Fruit fly (Drosophila melanogaster) Kc167 (cell line): ENCODE data around the gene sick.

Source experiments
- Myc ChIP-seq: fragments of >200 bp; optimal IDR thresholded peaks from 2 replicates; lab custom pipeline; 2017; ENCODE audit warnings: missing external identifiers
- Sin3A ChIP-seq: fragments of >200 bp; optimal IDR thresholded peaks from 2 replicates; lab custom pipeline; 2018; ENCODE audit warnings: missing external identifiers
- h ChIP-seq: fragments of >200 bp; optimal IDR thresholded peaks from 3 replicates; lab custom pipeline; 2018; ENCODE audit warnings: missing external identifiers
- insv ChIP-seq: fragments of >200 bp; optimal IDR thresholded peaks from 3 replicates; lab custom pipeline; 2018; ENCODE audit warnings: missing external identifiers
- psq ChIP-seq: fragments of >200 bp; optimal IDR thresholded peaks from 2 replicates; lab custom pipeline; 2017; ENCODE audit warnings: missing external identifiers
- ttk ChIP-seq: sonication (Bioruptor generic); optimal IDR thresholded peaks from 2 replicates; lab custom pipeline; 2017; ENCODE audit warnings: missing external identifiers

The sick gene

dm6 chr2L:19894826-19895225 is 98.7 kb downstream of the sick start:
- TF ChIP-seq Sin3A (lab: Kevin White, UChicago) (no peak), Myc (lab: Kevin White, UChicago) (no peak), psq (lab: Kevin White, UChicago) (no peak)

DNA sequence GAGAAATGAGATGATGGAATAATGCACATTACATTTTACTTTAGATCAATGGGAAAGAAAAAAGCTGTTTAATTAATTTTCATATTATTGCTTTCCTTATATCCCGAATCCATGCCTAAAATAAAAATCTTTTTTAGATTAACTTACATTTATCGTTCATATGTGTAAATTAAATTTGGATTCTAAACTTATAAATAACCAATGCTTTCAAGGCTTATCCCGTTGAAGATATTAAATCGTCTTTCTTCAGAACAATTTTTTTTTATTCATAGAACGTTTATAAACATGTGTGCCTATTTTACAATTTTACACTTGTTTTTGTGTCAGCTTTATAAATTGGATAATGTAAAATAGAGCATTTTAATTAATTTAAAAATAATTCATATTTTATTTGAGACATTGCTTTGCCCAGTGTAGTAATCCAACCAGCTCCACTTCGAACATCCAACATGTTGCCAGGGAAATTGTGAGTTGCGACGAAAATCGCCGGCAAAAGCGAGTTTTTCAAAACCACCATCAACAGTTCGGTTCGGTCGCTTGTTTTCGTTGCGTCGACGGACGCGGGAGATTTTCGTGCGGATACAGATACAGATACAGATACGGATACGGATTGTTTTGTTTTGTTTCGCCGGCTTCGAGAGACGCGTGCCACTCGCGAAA is 99.5 kb downstream of the sick start:
- TF ChIP-seq ttk (lab: Kevin White, UChicago) = no peak
- TF ChIP-seq psq (lab: Kevin White, UChicago) = no peak
- no peak for TF ChIP-seq insv (lab: Kevin White, UChicago)
- no peak for TF ChIP-seq Sin3A (lab: Kevin White, UChicago)
- no peak for TF ChIP-seq h
- TF ChIP-seq Myc (lab: Kevin White, UChicago) = no peak

DNA sequence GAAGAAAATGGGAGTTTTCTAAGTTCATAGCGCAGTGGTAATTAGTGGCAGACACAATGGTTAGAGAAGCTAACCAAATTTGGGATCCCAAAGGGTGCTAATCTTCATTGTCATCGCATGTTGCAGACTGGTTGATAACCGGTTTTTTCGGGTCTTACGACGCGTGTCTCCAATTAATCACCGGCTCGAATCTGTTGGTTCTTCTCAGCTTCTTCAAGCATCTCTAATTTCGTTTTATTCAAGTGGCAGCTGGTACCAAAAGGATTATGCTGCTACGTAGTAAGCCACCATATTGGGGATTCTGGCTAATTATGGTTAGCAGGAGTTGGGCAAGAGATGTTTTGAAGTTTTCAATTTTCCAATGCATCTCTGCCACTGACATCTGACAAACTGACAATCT is 100.9 kb downstream of the sick start:
- TF ChIP-seq Sin3A (lab: Kevin White, UChicago) (no peak), h (no peak), Myc (lab: Kevin White, UChicago) (no peak), ttk (lab: Kevin White, UChicago) (no peak), psq (lab: Kevin White, UChicago) (no peak), insv (lab: Kevin White, UChicago) (no peak)

DNA sequence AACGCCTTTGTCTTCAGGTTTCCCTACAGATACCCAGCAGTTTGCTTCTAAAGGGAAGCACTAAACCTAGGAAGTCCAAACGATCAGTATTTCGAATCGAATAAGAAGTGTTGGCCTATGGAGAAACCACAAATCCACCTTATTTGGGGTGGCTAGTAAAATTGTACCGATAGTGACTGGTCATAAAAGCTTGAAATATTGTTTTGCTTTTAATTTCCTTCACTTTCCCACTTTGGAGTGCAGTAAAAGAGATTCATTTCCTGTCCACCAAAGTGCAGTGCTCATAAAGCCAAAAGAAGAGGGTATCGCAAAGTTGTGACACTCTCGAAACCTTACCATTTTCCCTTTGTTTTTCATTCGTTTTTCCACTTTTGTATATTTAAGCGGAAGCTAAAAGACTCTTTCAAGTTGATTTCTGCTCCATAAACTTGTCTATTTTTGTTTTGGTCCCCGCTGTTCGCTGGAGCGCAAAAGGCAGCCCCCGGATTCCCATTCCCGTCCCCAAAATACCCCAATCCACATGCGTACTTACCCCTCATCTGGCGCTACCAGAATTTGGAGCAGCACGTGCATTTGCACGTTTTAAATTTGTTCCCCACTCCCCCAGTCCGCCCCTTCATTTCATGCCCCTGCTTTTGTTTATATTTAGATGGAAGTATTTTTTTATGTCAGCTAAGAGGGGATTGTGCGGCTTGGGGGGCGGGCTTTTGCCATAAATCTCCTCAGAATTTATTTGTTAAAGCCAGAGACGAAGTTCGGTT is 102.6 kb downstream of the sick start:
- no peak for TF ChIP-seq Sin3A (lab: Kevin White, UChicago)
- no peak for TF ChIP-seq Myc (lab: Kevin White, UChicago)
- TF ChIP-seq ttk (lab: Kevin White, UChicago) = no peak
- TF ChIP-seq insv (lab: Kevin White, UChicago) = no peak
- no peak for TF ChIP-seq psq (lab: Kevin White, UChicago)
- TF ChIP-seq h = no peak

- TF ChIP-seq insv (lab: Kevin White, UChicago) (no peak), h (no peak), Myc (lab: Kevin White, UChicago) (no peak), psq (lab: Kevin White, UChicago) (no peak), ttk (lab: Kevin White, UChicago) (no peak), Sin3A (lab: Kevin White, UChicago) (no peak)
These were observed 103.3 kb downstream of the sick start for dm6 chr2L:19899498-19899897.

dm6 chr2L:19902693-19903267 is 106.6 kb downstream of the sick start:
- TF ChIP-seq psq (lab: Kevin White, UChicago) (no peak), Myc (lab: Kevin White, UChicago) (no peak), ttk (lab: Kevin White, UChicago) (no peak), insv (lab: Kevin White, UChicago) (no peak), Sin3A (lab: Kevin White, UChicago) (no peak), h (no peak)

DNA sequence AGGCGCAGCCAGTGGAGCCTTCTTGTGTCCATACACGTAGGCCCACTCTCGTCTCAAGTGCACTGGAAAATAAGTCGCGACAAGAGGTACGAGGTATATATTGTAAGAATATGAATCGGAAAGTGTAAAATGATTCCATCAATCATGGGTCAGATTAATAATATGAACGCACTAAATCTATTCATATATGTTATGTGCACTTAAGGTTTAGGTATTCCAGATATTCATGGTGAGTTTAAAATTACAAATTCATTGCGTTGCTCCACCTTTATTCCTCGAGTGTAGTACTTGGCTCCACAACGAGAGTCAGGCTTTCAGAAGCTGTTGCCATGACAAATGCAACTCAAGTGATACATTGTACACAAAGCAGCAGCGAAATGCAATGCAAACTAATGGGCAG is 109.1 kb downstream of the sick start:
- TF ChIP-seq Myc (lab: Kevin White, UChicago) (no peak), h (no peak), insv (lab: Kevin White, UChicago) (no peak), Sin3A (lab: Kevin White, UChicago) (no peak), psq (lab: Kevin White, UChicago) (no peak), ttk (lab: Kevin White, UChicago) (no peak)

dm6 chr2L:19907784-19908183 is 111.6 kb downstream of the sick start:
- TF ChIP-seq h (no peak), insv (lab: Kevin White, UChicago) (no peak), psq (lab: Kevin White, UChicago) (no peak), ttk (lab: Kevin White, UChicago) (no peak), Myc (lab: Kevin White, UChicago) (no peak), Sin3A (lab: Kevin White, UChicago) (no peak)

DNA sequence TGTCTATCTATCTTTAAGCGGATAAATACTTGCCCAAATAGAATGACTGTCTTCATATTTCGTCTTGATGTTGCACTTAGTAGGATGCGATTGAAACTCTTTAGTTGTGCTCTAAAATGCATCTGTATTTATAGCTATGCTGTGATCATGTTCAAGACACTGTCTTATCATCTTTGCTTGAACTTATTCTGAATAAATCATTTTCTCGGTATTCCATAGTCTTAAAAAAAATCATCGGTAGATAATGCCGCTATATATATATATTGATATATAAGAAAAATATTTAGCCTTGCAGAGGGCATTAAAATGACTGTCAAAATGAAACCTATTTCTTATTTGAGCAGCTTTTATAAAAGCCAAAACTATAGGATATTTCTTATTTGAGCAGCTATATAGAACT is 116.1 kb downstream of the sick start, which contains the start of gene TotF:
TSS of gene TotF (minus strand) at position 101 of the 400 bp plus-strand sequence.
- TF ChIP-seq insv (lab: Kevin White, UChicago) = no peak
- no peak for TF ChIP-seq Sin3A (lab: Kevin White, UChicago)

- TF ChIP-seq insv (lab: Kevin White, UChicago) = no peak
- TF ChIP-seq psq (lab: Kevin White, UChicago) = no peak
- TF ChIP-seq Sin3A (lab: Kevin White, UChicago) = no peak
- TF ChIP-seq Myc (lab: Kevin White, UChicago) = no peak
- no peak for TF ChIP-seq h
- no peak for TF ChIP-seq ttk (lab: Kevin White, UChicago)
These were observed 117.3 kb downstream of the sick start, which contains the start of gene TotE for dm6 chr2L:19913416-19913815. Gene TotE (minus strand): TSS chr2L:19913516.

DNA sequence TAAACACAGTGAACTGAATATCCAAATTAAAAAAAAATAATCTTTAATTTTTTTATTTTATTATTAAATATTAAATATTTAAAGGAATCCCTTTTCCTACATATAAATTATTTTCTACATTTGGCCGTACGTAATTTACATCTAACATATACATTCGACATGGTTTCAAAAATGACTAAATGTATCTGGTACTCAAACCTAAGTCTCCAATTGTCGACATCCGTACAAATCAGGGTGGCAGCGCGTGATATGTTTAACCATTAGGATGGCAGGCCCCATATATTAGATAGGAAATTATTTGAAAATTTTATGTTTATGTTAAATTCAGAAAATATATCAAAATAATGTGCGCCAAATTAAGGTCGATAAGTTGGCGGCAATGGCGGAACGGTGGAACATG is 119.0 kb downstream of the sick start:
- no peak for TF ChIP-seq h
- TF ChIP-seq ttk (lab: Kevin White, UChicago) = no peak
- TF ChIP-seq psq (lab: Kevin White, UChicago) = no peak
- no peak for TF ChIP-seq Sin3A (lab: Kevin White, UChicago)
- TF ChIP-seq Myc (lab: Kevin White, UChicago) = no peak
- no peak for TF ChIP-seq insv (lab: Kevin White, UChicago)
